Worm (Caenorhabditis elegans): ENCODE measurements around the gene grl-19.
A peak's percentile ranks its signal among the peaks of the same experiment; 100 is the strongest.

Gene grl-19

ce11 chrIV:262460-262859, 10.1 kb upstream of the grl-19 start:
- TF ChIP-seq sea-2 (GFP tag; optimal IDR thresholded peaks at IDR 0.05): no peak
- TF ChIP-seq ceh-28 (tag; optimal IDR thresholded peaks at IDR 0.05): no peak
- TF ChIP-seq pqm-1 (tag; optimal IDR thresholded peaks at IDR 0.05): no peak
- TF ChIP-seq zag-1 (tag; optimal IDR thresholded peaks at IDR 0.05): no peak
- TF ChIP-seq unc-62 (GFP tag; optimal IDR thresholded peaks at IDR 0.05): no peak
- no peak for TF ChIP-seq eor-1 (tag; optimal IDR thresholded peaks at IDR 0.05)
- TF ChIP-seq elt-3 (tag; optimal IDR thresholded peaks at IDR 0.05): no peak
- TF ChIP-seq nhr-23 (tag; optimal IDR thresholded peaks at IDR 0.05): no peak
- no peak for TF ChIP-seq nhr-12 (tag; optimal IDR thresholded peaks at IDR 0.05)
- no peak for TF ChIP-seq ZK546.5 (tag; optimal IDR thresholded peaks at IDR 0.05)
- no peak for TF ChIP-seq snpc-4 (tag; optimal IDR thresholded peaks at IDR 0.05)
- TF ChIP-seq ama-1 (optimal IDR thresholded peaks at IDR 0.05): no peak
- no peak for TF ChIP-seq nhr-76 (tag; optimal IDR thresholded peaks at IDR 0.05)
- no peak for TF ChIP-seq nhr-237 (tag; optimal IDR thresholded peaks at IDR 0.05)
- no peak for TF ChIP-seq R02D3.7 (tag; optimal IDR thresholded peaks at IDR 0.05)
- TF ChIP-seq nhr-11 (tag; optimal IDR thresholded peaks at IDR 0.05): no peak
- TF ChIP-seq aly-2 (tag; optimal IDR thresholded peaks at IDR 0.05): no peak

- TF ChIP-seq sea-2 (GFP tag; optimal IDR thresholded peaks at IDR 0.05) (no peak), lin-15B (tag; optimal IDR thresholded peaks at IDR 0.05) (peak; percentile 68), ztf-11 (tag; optimal IDR thresholded peaks at IDR 0.05) (no peak), ceh-28 (tag; optimal IDR thresholded peaks at IDR 0.05) (peak; percentile 61), nhr-77 (tag; optimal IDR thresholded peaks at IDR 0.05) (no peak), pha-4 (tag; optimal IDR thresholded peaks at IDR 0.05) (peak; percentile 85), unc-62 (GFP tag; optimal IDR thresholded peaks at IDR 0.05) (no peak), ZK546.5 (tag; optimal IDR thresholded peaks at IDR 0.05) (no peak), pqm-1 (tag; optimal IDR thresholded peaks at IDR 0.05) (no peak), daf-12 (tag; optimal IDR thresholded peaks at IDR 0.05) (no peak), nhr-23 (tag; optimal IDR thresholded peaks at IDR 0.05) (peak; percentile 46), ztf-4 (tag; optimal IDR thresholded peaks at IDR 0.05) (no peak), snpc-4 (tag; optimal IDR thresholded peaks at IDR 0.05) (peak; percentile 37), egl-27 (tag; optimal IDR thresholded peaks at IDR 0.05) (no peak), jun-1 (tag; optimal IDR thresholded peaks at IDR 0.05) (no peak), nhr-43 (tag; optimal IDR thresholded peaks at IDR 0.05; ENCODE audit: poor library complexity, severe bottlenecking) (no peak), nfya-1 (tag; optimal IDR thresholded peaks at IDR 0.05; ENCODE audit: insufficient read depth) (peak; percentile 43), zag-1 (tag; optimal IDR thresholded peaks at IDR 0.05) (no peak)
These were observed 9.3 kb upstream of the grl-19 start, which contains the start of gene pqbp-1.1 for ce11 chrIV:261607-262006. pqbp-1.1 (minus strand) TSS chrIV:261683.

ce11 chrIV:259142-259541, 6.8 kb upstream of the grl-19 start, which contains the start of gene dpy-9:
dpy-9 (minus strand) TSS chrIV:259204.
- TF ChIP-seq ztf-4 (tag; optimal IDR thresholded peaks at IDR 0.05): no peak
- peak; percentile 92 for TF ChIP-seq nhr-23 (tag; optimal IDR thresholded peaks at IDR 0.05)
- TF ChIP-seq ama-1 (optimal IDR thresholded peaks at IDR 0.05): no peak
- no peak for TF ChIP-seq ztf-11 (tag; optimal IDR thresholded peaks at IDR 0.05)

ce11 chrIV:258362-258761, 6.0 kb upstream of the grl-19 start:
- no peak for TF ChIP-seq unc-39 (tag; optimal IDR thresholded peaks at IDR 0.05)
- TF ChIP-seq aly-2 (tag; optimal IDR thresholded peaks at IDR 0.05): no peak
- TF ChIP-seq ceh-9 (tag; optimal IDR thresholded peaks at IDR 0.05): no peak
- TF ChIP-seq elt-2 (tag; optimal IDR thresholded peaks at IDR 0.05): no peak
- TF ChIP-seq sea-2 (GFP tag; optimal IDR thresholded peaks at IDR 0.05): no peak
- no peak for TF ChIP-seq nhr-67 (tag; optimal IDR thresholded peaks at IDR 0.05)
- no peak for TF ChIP-seq elt-3 (tag; optimal IDR thresholded peaks at IDR 0.05)

- TF ChIP-seq unc-39 (tag; optimal IDR thresholded peaks at IDR 0.05) (no peak), nhr-23 (tag; optimal IDR thresholded peaks at IDR 0.05) (peak; percentile 57), unc-62 (GFP tag; optimal IDR thresholded peaks at IDR 0.05) (no peak), lsy-12 (tag; optimal IDR thresholded peaks at IDR 0.05) (peak; percentile 17), elt-2 (tag; optimal IDR thresholded peaks at IDR 0.05) (peak; percentile 16), lin-39 (tag; optimal IDR thresholded peaks at IDR 0.05) (peak; percentile 25), zag-1 (tag; optimal IDR thresholded peaks at IDR 0.05) (no peak), ama-1 (optimal IDR thresholded peaks at IDR 0.05) (peak; percentile 43), nfya-1 (tag; optimal IDR thresholded peaks at IDR 0.05; ENCODE audit: insufficient read depth) (peak; percentile 52), lin-15B (tag; optimal IDR thresholded peaks at IDR 0.05) (peak; percentile 64), pha-4 (tag; optimal IDR thresholded peaks at IDR 0.05) (peak; percentile 35), nhr-43 (tag; optimal IDR thresholded peaks at IDR 0.05; ENCODE audit: poor library complexity, severe bottlenecking) (peak; percentile 54), hmg-11 (tag; optimal IDR thresholded peaks at IDR 0.05) (peak; percentile 24)
These were observed 4.7 kb upstream of the grl-19 start, which contains the start of gene R02D3.8 for ce11 chrIV:257095-257494. R02D3.8 (minus strand) TSS chrIV:257203.
